Worm (Caenorhabditis elegans) whole organism, mixed stage, embryonic: ENCODE data around the gene R144.13.

Experiments used
- ceh-43 ChIP-seq: fragments of 200-800 bp; sonication (Bioruptor generic); optimal IDR thresholded peaks from 2 replicates; lab custom pipeline; 2018; ENCODE audit warnings: mild to moderate bottlenecking, missing genetic modification characterization, moderate library complexity, missing compliant biosample characterization
- ceh-83 ChIP-seq: fragments of 200-800 bp; sonication (Bioruptor generic); optimal IDR thresholded peaks from 2 replicates; lab custom pipeline; 2018; ENCODE audit warnings: mild to moderate bottlenecking, missing genetic modification characterization, missing compliant biosample characterization
- lin-13 ChIP-seq: fragments of 150-350 bp; optimal IDR thresholded peaks from 2 replicates; lab custom pipeline; 2014; ENCODE audit warnings: missing biosample characterization, missing genetic modification characterization
- lsy-2 ChIP-seq: fragments of 150-350 bp; optimal IDR thresholded peaks from 2 replicates; lab custom pipeline; 2014; ENCODE audit warnings: missing biosample characterization, missing genetic modification characterization
- nhr-12 ChIP-seq: fragments of 150-350 bp; optimal IDR thresholded peaks from 2 replicates; lab custom pipeline; 2014; ENCODE audit warnings: missing biosample characterization, missing genetic modification characterization
- nhr-237 ChIP-seq: fragments of 150-350 bp; optimal IDR thresholded peaks from 2 replicates; lab custom pipeline; 2014; ENCODE audit warnings: missing biosample characterization, missing genetic modification characterization
- nhr-28 ChIP-seq: fragments of 150-350 bp; optimal IDR thresholded peaks from 2 replicates; lab custom pipeline; 2014; ENCODE audit warnings: missing biosample characterization, missing genetic modification characterization
- pha-4 ChIP-seq: fragments of 150-350 bp; optimal IDR thresholded peaks from 2 replicates; lab custom pipeline; 2018; ENCODE audit warnings: missing biosample characterization, missing genetic modification reagents, missing genetic modification characterization
- sem-2 ChIP-seq: fragments of 200-800 bp; sonication (Bioruptor generic); optimal IDR thresholded peaks from 2 replicates; lab custom pipeline; 2018; ENCODE audit warnings: mild to moderate bottlenecking, missing genetic modification characterization, missing compliant biosample characterization
- snpc-4 ChIP-seq: fragments of 150-350 bp; optimal IDR thresholded peaks from 2 replicates; lab custom pipeline; 2014; ENCODE audit warnings: missing biosample characterization, missing genetic modification characterization

ce11 chrIII:5022964-5023363 lies at the start of gene R144.13:
- TF ChIP-seq ceh-43 (no peak), nhr-237 (no peak), nhr-12 (tag; lab: Kevin White, UChicago) (no peak), sem-2 (GFP tag; lab: Kevin White, UChicago) (no peak), pha-4 (tag; lab: Kevin White, UChicago) (no peak), ceh-83 (GFP tag; lab: Kevin White, UChicago) (no peak), lsy-2 (tag; lab: Kevin White, UChicago) (no peak), nhr-28 (no peak), snpc-4 (tag; lab: Kevin White, UChicago) (no peak), lin-13 (tag; lab: Kevin White, UChicago) (no peak)
